Fruit fly (Drosophila melanogaster): ENCODE measurements around the gene CG33271.

Gene CG33271

dm6 chr3L:11540330-11540702, 37.0 kb downstream of the CG33271 start (continued):
- TF ChIP-seq CG10959 (GFP tag; IDR thresholded peaks at IDR 0.05) (no peak), pnt (GFP tag; optimal IDR thresholded peaks at IDR 0.05) (no peak), PHDP (tag; optimal IDR thresholded peaks at IDR 0.05) (peak; percentile 54), dmrt11E (tag; optimal IDR thresholded peaks at IDR 0.05) (peak; percentile 40), kni (GFP tag; optimal IDR thresholded peaks at IDR 0.05) (peak; percentile 78), caup (GFP tag; optimal IDR thresholded peaks at IDR 0.05; ENCODE audit: severe bottlenecking) (peak; percentile 43), Blimp-1 (GFP tag; optimal IDR thresholded peaks at IDR 0.05) (peak; percentile 45), CG18599 (GFP tag; optimal IDR thresholded peaks at IDR 0.05) (peak; percentile 42), CG6254 (GFP tag; optimal IDR thresholded peaks at IDR 0.05) (peak; percentile 19), CG2202 (tag; optimal IDR thresholded peaks at IDR 0.05) (peak; percentile 72), eve (GFP tag; optimal IDR thresholded peaks at IDR 0.05) (peak in 1 of 2 experiments; percentile 16), CG11723 (GFP tag; optimal IDR thresholded peaks at IDR 0.05) (peak; percentile 44), Atf-2 (GFP tag; optimal IDR thresholded peaks at IDR 0.05) (no peak), CG8944 (GFP tag; optimal IDR thresholded peaks at IDR 0.05) (peak; percentile 19), onecut (GFP tag; IDR thresholded peaks at IDR 0.05) (peak; percentile 29; the same call in 1 of the 2 replicates), CG9727 (GFP tag; optimal IDR thresholded peaks at IDR 0.05) (peak; percentile 26), Trl (optimal IDR thresholded peaks at IDR 0.05) (no peak), Trl (GFP tag; optimal IDR thresholded peaks at IDR 0.05) (peak; percentile 17), CG2120 (GFP tag; optimal IDR thresholded peaks at IDR 0.05) (no peak), Ravus (GFP tag; IDR thresholded peaks at IDR 0.05) (no peak), CG34376 (GFP tag; optimal IDR thresholded peaks at IDR 0.05) (peak; percentile 4), CG2712 (tag; optimal IDR thresholded peaks at IDR 0.05) (peak; percentile 9), CG7963 (GFP tag; IDR thresholded peaks at IDR 0.05; ENCODE audit: partially characterized antibody) (no peak), bab2 (GFP tag; optimal IDR thresholded peaks at IDR 0.05) (peak; percentile 10), CG7556 (GFP tag; optimal IDR thresholded peaks at IDR 0.05) (peak; percentile 11), ATbp (GFP tag; optimal IDR thresholded peaks at IDR 0.05) (peak; percentile 79), dan (GFP tag; IDR thresholded peaks at IDR 0.05) (no peak), CG1024 (GFP tag; IDR thresholded peaks at IDR 0.05) (peak; percentile 21; the same call in 1 of the 2 replicates), Mes4 (GFP tag; optimal IDR thresholded peaks at IDR 0.05) (peak; percentile 24), CG3281 (GFP tag; optimal IDR thresholded peaks at IDR 0.05) (peak; percentile 36), CG8359 (GFP tag; optimal IDR thresholded peaks at IDR 0.05; ENCODE audit: borderline replicate concordance) (peak; percentile 52), dm (GFP tag; optimal IDR thresholded peaks at IDR 0.05) (no peak), Fer3 (tag; optimal IDR thresholded peaks at IDR 0.05) (peak; percentile 23), CG5245 (GFP tag; optimal IDR thresholded peaks at IDR 0.05) (no peak), CrebB (tag; optimal IDR thresholded peaks at IDR 0.05) (peak; percentile 64), prd (optimal IDR thresholded peaks at IDR 0.05) (no peak), prd (GFP tag; IDR thresholded peaks at IDR 0.05) (no peak), lov (optimal IDR thresholded peaks at IDR 0.05) (no peak), lov (GFP tag; IDR thresholded peaks at IDR 0.05) (0 out of 3 replicates have a peak, but pooled peaks have one; percentile 12), CG4707 (GFP tag; optimal IDR thresholded peaks at IDR 0.05) (peak; percentile 40), chinmo (GFP tag; IDR thresholded peaks at IDR 0.05; ENCODE audit: partially characterized antibody) (peak; percentile 3; the same call in 1 of the 4 replicates), HLH3B (GFP tag; IDR thresholded peaks at IDR 0.05) (no peak), gsb-n (tag; optimal IDR thresholded peaks at IDR 0.05) (peak; percentile 55), HLHmδ (GFP tag; optimal IDR thresholded peaks at IDR 0.05) (peak; percentile 68), CG10431 (GFP tag; optimal IDR thresholded peaks at IDR 0.05) (peak; percentile 23), Rfx (GFP tag; IDR thresholded peaks at IDR 0.05) (peak; percentile 53; the same call in 1 of the 2 replicates), CG14710 (tag; optimal IDR thresholded peaks at IDR 0.05) (peak; percentile 27), CG9797 (GFP tag; optimal IDR thresholded peaks at IDR 0.05) (no peak), Dip3 (GFP tag; optimal IDR thresholded peaks at IDR 0.05) (no peak), CG2678 (tag; optimal IDR thresholded peaks at IDR 0.05) (peak; percentile 44), CG14667 (GFP tag; IDR thresholded peaks at IDR 0.05) (no peak)

Measured in whole organism, embryonic.